Worm (Caenorhabditis elegans) whole organism, young adult: ENCODE data around the gene H40L08.3.
A peak's percentile ranks its signal among the peaks of the same experiment; 100 is the strongest.

Source experiments
- B0336.3 ChIP-seq: fragments of 200-800 bp; sonication (Bioruptor generic); IDR thresholded peaks from 2 replicates; pipeline ENCODE4 v1.3.6; 2022; ENCODE audit warnings: missing genetic modification characterization, missing compliant biosample characterization
- C17E4.6 ChIP-seq: fragments of 200-800 bp; sonication (Bioruptor generic); IDR thresholded peaks from 2 replicates; pipeline ENCODE4 v1.3.6; 2022; ENCODE audit warnings: missing genetic modification reagents, missing genetic modification characterization, missing compliant biosample characterization
- D2030.7 ChIP-seq: fragments of 200-800 bp; sonication (Bioruptor generic); IDR thresholded peaks from 2 replicates; pipeline ENCODE4 v1.3.6; 2022; ENCODE audit warnings: missing genetic modification reagents, missing genetic modification characterization, missing compliant biosample characterization
- F39B2.1 ChIP-seq: fragments of 200-800 bp; sonication (Bioruptor generic); IDR thresholded peaks from 2 replicates; pipeline ENCODE4 v1.3.6; 2022; ENCODE audit warnings: missing genetic modification reagents, missing genetic modification characterization, missing compliant biosample characterization
- F49E8.2 ChIP-seq: sonication (generic microtip); optimal IDR thresholded peaks from 3 replicates; lab custom pipeline; 2017; ENCODE audit warnings: missing genetic modification characterization, mild to moderate bottlenecking, missing compliant biosample characterization, antibody characterized with exemption, moderate library complexity; ENCODE audit not compliant: insufficient read depth
- F57C9.4 ChIP-seq: sonication (generic microtip); optimal IDR thresholded peaks from 2 replicates; lab custom pipeline; 2017; ENCODE audit warnings: mild to moderate bottlenecking, missing genetic modification characterization, missing compliant biosample characterization
- K12H6.12 ChIP-seq: fragments of 200-800 bp; sonication (Bioruptor generic); optimal IDR thresholded peaks from 2 replicates; lab custom pipeline; 2018; ENCODE audit warnings: mild to moderate bottlenecking, missing genetic modification characterization, missing compliant biosample characterization
- T07F8.4 ChIP-seq: sonication (generic microtip); optimal IDR thresholded peaks from 2 replicates; lab custom pipeline; 2016; ENCODE audit warnings: mild to moderate bottlenecking, missing genetic modification characterization, moderate library complexity, missing compliant biosample characterization
- Y56A3A.18 ChIP-seq: fragments of 200-800 bp; sonication (Bioruptor generic); IDR thresholded peaks from 2 replicates; pipeline ENCODE4 v1.3.6; 2022; ENCODE audit warnings: missing genetic modification reagents, missing genetic modification characterization, missing compliant biosample characterization
- akir-1 ChIP-seq: fragments of 200-800 bp; sonication (Bioruptor generic); optimal IDR thresholded peaks from 2 replicates; lab custom pipeline; 2018; ENCODE audit warnings: mild to moderate bottlenecking, missing genetic modification characterization, moderate library complexity, missing compliant biosample characterization
- ama-1 ChIP-seq, 3 experiments: fragments of 150-350 bp in 1 of 3; sonication (generic microtip) in 2 of 3; optimal IDR thresholded peaks; 2 replicates each; lab custom pipeline; 2014 to 2018; ENCODE audit warnings: missing biosample characterization in 2 of 3, missing genetic modification characterization in 2 of 3, missing genetic modification reagents in 2 of 3
- aptf-2 ChIP-seq: fragments of 200-800 bp; sonication (Bioruptor generic); conservative IDR thresholded peaks from 2 replicates; pipeline ENCODE4 v1.3.6; 2022; ENCODE audit warnings: missing genetic modification reagents, missing genetic modification characterization, missing compliant biosample characterization
- aptf-3 ChIP-seq: fragments of 200-800 bp; sonication (Bioruptor generic); IDR thresholded peaks from 2 replicates; pipeline ENCODE4 v1.3.6; 2022; ENCODE audit warnings: missing genetic modification characterization, missing compliant biosample characterization
- atf-7 ChIP-seq: sonication (generic microtip); optimal IDR thresholded peaks from 2 replicates; lab custom pipeline; 2017; ENCODE audit warnings: mild to moderate bottlenecking, missing genetic modification characterization, missing compliant biosample characterization
- attf-6 ChIP-seq: fragments of 200-800 bp; sonication (Bioruptor generic); IDR thresholded peaks from 2 replicates; pipeline ENCODE4 v1.3.6; 2022; ENCODE audit warnings: missing genetic modification reagents, missing genetic modification characterization, missing compliant biosample characterization
- ceh-40 ChIP-seq: fragments of 200-800 bp; sonication (Bioruptor generic); IDR thresholded peaks from 2 replicates; pipeline ENCODE4 v1.3.6; 2022; ENCODE audit warnings: missing genetic modification characterization, missing compliant biosample characterization
- ceh-58 ChIP-seq: fragments of 200-800 bp; sonication (Bioruptor generic); IDR thresholded peaks from 2 replicates; pipeline ENCODE4 v1.3.6; 2022; ENCODE audit warnings: missing genetic modification characterization, missing compliant biosample characterization
- chd-7 ChIP-seq: sonication (generic microtip); optimal IDR thresholded peaks from 2 replicates; lab custom pipeline; 2016; ENCODE audit warnings: mild to moderate bottlenecking, missing genetic modification characterization, moderate library complexity, missing compliant biosample characterization
- dpl-1 ChIP-seq: fragments of 150-350 bp; optimal IDR thresholded peaks from 2 replicates; lab custom pipeline; 2014; ENCODE audit warnings: missing biosample characterization, missing genetic modification reagents, missing genetic modification characterization
- egl-18 ChIP-seq: fragments of 200-800 bp; sonication (Bioruptor generic); IDR thresholded peaks from 2 replicates; pipeline ENCODE4 v1.3.6; 2022; ENCODE audit warnings: missing genetic modification reagents, missing genetic modification characterization, missing compliant biosample characterization
- fkh-3 ChIP-seq: sonication (generic microtip); optimal IDR thresholded peaks from 2 replicates; lab custom pipeline; 2016; ENCODE audit warnings: mild to moderate bottlenecking, missing genetic modification characterization, missing compliant biosample characterization
- hlh-26 ChIP-seq: fragments of 200-800 bp; sonication (Bioruptor generic); conservative IDR thresholded peaks from 2 replicates; pipeline ENCODE4 v1.3.6; 2022; ENCODE audit warnings: missing genetic modification reagents, missing genetic modification characterization, missing compliant biosample characterization
- hmg-1.2 ChIP-seq: fragments of 200-800 bp; sonication (Bioruptor generic); IDR thresholded peaks from 2 replicates; pipeline ENCODE4 v1.3.6; 2022; ENCODE audit warnings: missing genetic modification reagents, missing genetic modification characterization, missing compliant biosample characterization
- hrde-1 ChIP-seq: sonication (generic microtip); optimal IDR thresholded peaks from 2 replicates; lab custom pipeline; 2016; ENCODE audit warnings: missing genetic modification characterization, mild to moderate bottlenecking, missing compliant biosample characterization, moderate library complexity, missing genotype, missing genetic modification reagents, borderline replicate concordance
- lin-26 ChIP-seq: fragments of 200-800 bp; sonication (Bioruptor generic); IDR thresholded peaks from 2 replicates; pipeline ENCODE4 v1.3.6; 2022; ENCODE audit warnings: missing genetic modification reagents, missing genetic modification characterization, missing compliant biosample characterization
- lin-40 ChIP-seq: sonication (generic microtip); optimal IDR thresholded peaks from 2 replicates; lab custom pipeline; 2016; ENCODE audit warnings: missing genetic modification characterization, mild to moderate bottlenecking, missing compliant biosample characterization, missing genotype, missing genetic modification reagents
- lsy-27 ChIP-seq: sonication (generic microtip); optimal IDR thresholded peaks from 2 replicates; lab custom pipeline; 2017; ENCODE audit warnings: missing genetic modification characterization, mild to moderate bottlenecking, missing compliant biosample characterization, antibody characterized with exemption, missing genotype, borderline replicate concordance; ENCODE audit not compliant: insufficient read depth
- mcd-1 ChIP-seq: fragments of 200-800 bp; sonication (Bioruptor generic); IDR thresholded peaks from 2 replicates; pipeline ENCODE4 v1.3.6; 2022; ENCODE audit warnings: missing genetic modification reagents, missing genetic modification characterization, missing compliant biosample characterization
- nfyb-1 ChIP-seq: fragments of 200-800 bp; sonication (Bioruptor generic); IDR thresholded peaks from 2 replicates; pipeline ENCODE4 v1.3.6; 2022; ENCODE audit warnings: missing genetic modification reagents, missing genetic modification characterization, missing compliant biosample characterization
- nhr-120 ChIP-seq: fragments of 200-800 bp; sonication (Bioruptor generic); IDR thresholded peaks from 2 replicates; pipeline ENCODE4 v1.3.6; 2022; ENCODE audit warnings: missing genetic modification characterization, missing compliant biosample characterization
- nhr-179 ChIP-seq: sonication (generic microtip); optimal IDR thresholded peaks from 2 replicates; lab custom pipeline; 2016; ENCODE audit warnings: mild to moderate bottlenecking, missing genetic modification characterization, missing compliant biosample characterization
- repo-1 ChIP-seq: sonication (generic microtip); optimal IDR thresholded peaks from 2 replicates; lab custom pipeline; 2017; ENCODE audit warnings: mild to moderate bottlenecking, missing genetic modification characterization, missing compliant biosample characterization
- sdz-38 ChIP-seq: sonication (generic microtip); optimal IDR thresholded peaks from 2 replicates; lab custom pipeline; 2016; ENCODE audit warnings: missing genotype, missing genetic modification characterization, missing compliant biosample characterization
- snpc-1.3 ChIP-seq: sonication (generic microtip); optimal IDR thresholded peaks from 2 replicates; lab custom pipeline; 2017; ENCODE audit warnings: missing genetic modification characterization, mild to moderate bottlenecking, missing compliant biosample characterization, antibody characterized with exemption, moderate library complexity, missing genotype, missing genetic modification reagents; ENCODE audit not compliant: insufficient read depth
- snpc-4 ChIP-seq, 5 experiments: fragments of 150-350 bp in 1 of 5; sonication (generic microtip) in 4 of 5; optimal IDR thresholded peaks; 2 replicates each; lab custom pipeline; 2014 to 2018; ENCODE audit warnings: missing genetic modification characterization in 5 of 5, missing biosample characterization in 3 of 5, antibody characterized with exemption in 2 of 5, mild to moderate bottlenecking in 2 of 5, missing compliant biosample characterization in 2 of 5, missing genotype in 2 of 5, moderate library complexity in 2 of 5, missing genetic modification reagents in 1 of 5
- sptf-2 ChIP-seq: fragments of 200-800 bp; sonication (Bioruptor generic); optimal IDR thresholded peaks from 2 replicates; lab custom pipeline; 2018; ENCODE audit warnings: mild to moderate bottlenecking, missing genetic modification characterization, missing compliant biosample characterization
- xnd-1 ChIP-seq: sonication (generic microtip); optimal IDR thresholded peaks from 2 replicates; lab custom pipeline; 2016; ENCODE audit warnings: missing genotype, missing genetic modification reagents, missing genetic modification characterization, missing compliant biosample characterization
- zfh-2 ChIP-seq: fragments of 200-800 bp; sonication (Bioruptor generic); conservative IDR thresholded peaks from 2 replicates; pipeline ENCODE4 v1.3.6; 2022; ENCODE audit warnings: missing genetic modification reagents, missing genetic modification characterization, missing compliant biosample characterization
- ztf-25 ChIP-seq: fragments of 200-800 bp; sonication (Bioruptor generic); IDR thresholded peaks from 2 replicates; pipeline ENCODE4 v1.3.6; 2022; ENCODE audit warnings: missing genetic modification reagents, missing genetic modification characterization, missing compliant biosample characterization
- ztf-26 ChIP-seq: sonication (generic microtip); optimal IDR thresholded peaks from 2 replicates; lab custom pipeline; 2017; ENCODE audit warnings: missing genetic modification characterization, missing compliant biosample characterization

The H40L08.3 gene

ce11 chrX:15116514-15116913, 40.6 kb upstream of the H40L08.3 start, which contains the start of gene R07D5.2:
TSS of gene R07D5.2 (minus strand) at chrX:15116614.
- no peak for TF ChIP-seq ztf-26 (tag; lab: Kevin White, UChicago)
- TF ChIP-seq nhr-120 (GFP tag; lab: Robert Waterston, UW): no peak
- TF ChIP-seq snpc-1.3 (tag; lab: Kevin White, UChicago): no peak
- no peak for TF ChIP-seq nhr-179 (tag; lab: Kevin White, UChicago)
- no peak for TF ChIP-seq ama-1 (optimal IDR thresholded peaks at IDR 0.05; lab: Kevin White, UChicago)
- TF ChIP-seq ama-1 (GFP tag; optimal IDR thresholded peaks at IDR 0.05; lab: Kevin White, UChicago): no peak
- TF ChIP-seq Y56A3A.18 (GFP tag; lab: Robert Waterston, UW): no peak
- no peak for TF ChIP-seq mcd-1 (GFP tag; lab: Robert Waterston, UW)
- TF ChIP-seq lsy-27 (tag; lab: Kevin White, UChicago): no peak
- TF ChIP-seq aptf-2 (GFP tag; lab: Robert Waterston, UW): no peak
- TF ChIP-seq lin-26: no peak
- no peak for TF ChIP-seq lin-40 (tag; lab: Kevin White, UChicago)
- TF ChIP-seq attf-6 (GFP tag; lab: Robert Waterston, UW): no peak
- TF ChIP-seq D2030.7 (GFP tag; lab: Robert Waterston, UW): no peak
- no peak for TF ChIP-seq K12H6.12 (tag; lab: Kevin White, UChicago)
- no peak for TF ChIP-seq F57C9.4 (tag; lab: Kevin White, UChicago)
- no peak for TF ChIP-seq hmg-1.2 (GFP tag; lab: Robert Waterston, UW)
- no peak for TF ChIP-seq zfh-2 (GFP tag; lab: Robert Waterston, UW)
- TF ChIP-seq chd-7 (tag; lab: Kevin White, UChicago): no peak

ce11 chrX:15115748-15116147, 39.9 kb upstream of the H40L08.3 start:
- TF ChIP-seq dpl-1 (GFP tag; lab: Kevin White, UChicago): no peak
- no peak for TF ChIP-seq C17E4.6 (GFP tag; lab: Robert Waterston, UW)
- no peak for TF ChIP-seq repo-1 (tag; lab: Kevin White, UChicago)
- TF ChIP-seq F49E8.2 (tag; lab: Kevin White, UChicago): no peak
- TF ChIP-seq egl-18: no peak
- no peak for TF ChIP-seq F39B2.1
- TF ChIP-seq ztf-26 (tag; lab: Kevin White, UChicago): no peak

DNA sequence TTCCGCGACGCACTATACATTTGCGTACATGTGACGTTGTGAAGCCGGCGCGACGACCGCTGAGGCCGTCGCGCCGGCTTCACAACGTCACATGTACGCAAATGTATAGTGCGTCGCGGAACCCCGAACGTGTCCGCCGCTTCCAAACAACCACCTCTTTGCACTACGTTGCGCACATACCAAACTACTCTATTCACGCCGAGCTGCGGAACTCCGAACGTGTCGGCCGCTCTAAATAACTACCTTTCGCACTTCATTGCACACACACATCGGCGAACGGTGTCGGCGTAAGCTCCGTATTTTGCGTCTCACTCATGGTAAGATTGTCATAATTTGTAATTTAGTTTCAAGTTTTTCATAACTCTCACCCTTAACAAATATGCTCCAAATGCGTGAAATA, 36.3 kb upstream of the H40L08.3 start:
- TF ChIP-seq xnd-1 (no peak), dpl-1 (GFP tag; lab: Kevin White, UChicago) (no peak), ceh-58 (0 out of 2 replicates have a peak, but pooled peaks have one; percentile 41), zfh-2 (GFP tag; lab: Robert Waterston, UW) (no peak), ztf-25 (GFP tag; lab: Robert Waterston, UW) (0 out of 2 replicates have a peak, but pooled peaks have one; percentile 32), snpc-4 (GFP tag; optimal IDR thresholded peaks at IDR 0.05; lab: Kevin White, UChicago) (no peak), snpc-4 (tag; optimal IDR thresholded peaks at IDR 0.05; lab: Kevin White, UChicago) (peak in 2 of 4 experiments; percentile 34 to 71), hmg-1.2 (GFP tag; lab: Robert Waterston, UW) (no peak)

ce11 chrX:15107747-15108252, 31.9 kb upstream of the H40L08.3 start, which contains the start of gene mlt-9:
TSS of gene mlt-9 (minus strand) at chrX:15107797.
- TF ChIP-seq aptf-3 (no peak), zfh-2 (GFP tag; lab: Robert Waterston, UW) (peak; percentile 77)

- TF ChIP-seq sptf-2 (GFP tag; lab: Kevin White, UChicago): no peak
- TF ChIP-seq chd-7 (tag; lab: Kevin White, UChicago): no peak
- TF ChIP-seq nfyb-1 (GFP tag; lab: Robert Waterston, UW): no peak
- no peak for TF ChIP-seq atf-7 (tag; lab: Kevin White, UChicago)
- TF ChIP-seq akir-1 (GFP tag; lab: Kevin White, UChicago): no peak
- TF ChIP-seq hlh-26 (GFP tag; lab: Robert Waterston, UW): no peak
- TF ChIP-seq xnd-1: no peak
- no peak for TF ChIP-seq lin-40 (tag; lab: Kevin White, UChicago)
- TF ChIP-seq fkh-3 (tag; lab: Kevin White, UChicago): no peak
- TF ChIP-seq T07F8.4 (tag; lab: Kevin White, UChicago): no peak
- no peak for TF ChIP-seq hrde-1 (tag; lab: Kevin White, UChicago)
- TF ChIP-seq B0336.3 (GFP tag; lab: Robert Waterston, UW): no peak
- TF ChIP-seq ceh-40 (GFP tag; lab: Robert Waterston, UW): no peak
- no peak for TF ChIP-seq sdz-38 (tag; lab: Kevin White, UChicago)
These were observed 29.1 kb upstream of the H40L08.3 start for ce11 chrX:15104963-15105493.
